Worm (Caenorhabditis elegans): ENCODE measurements around the gene C56G2.5.

DNA sequence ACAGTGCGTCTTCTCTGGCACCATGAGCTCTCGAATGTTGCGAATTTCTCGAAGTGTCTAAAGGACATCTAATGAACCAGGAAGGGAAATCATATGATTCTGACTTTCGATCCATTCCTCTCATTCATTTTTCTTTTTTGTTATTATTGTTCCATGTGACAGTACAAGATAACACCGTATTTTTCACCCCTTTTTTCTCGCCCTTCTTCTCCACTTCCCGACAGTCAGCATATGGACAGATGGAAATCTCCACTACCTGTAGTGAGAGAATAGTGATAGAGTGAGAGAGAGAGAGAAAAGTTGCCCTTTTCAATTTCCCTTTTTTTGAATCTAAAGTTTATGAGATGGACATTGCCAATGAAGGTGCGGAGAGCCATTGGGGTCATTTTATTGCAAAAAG, 36.8 kb upstream of the C56G2.5 start:
- no peak for TF ChIP-seq med-1 (GFP tag; optimal IDR thresholded peaks at IDR 0.05; ENCODE audit: insufficient read depth)
- no peak for TF ChIP-seq cog-1 (tag; optimal IDR thresholded peaks at IDR 0.05)
- TF ChIP-seq flt-1 (GFP tag; IDR thresholded peaks at IDR 0.05), result no peak
- no peak for TF ChIP-seq ref-1 (GFP tag; conservative IDR thresholded peaks at IDR 0.05)
- no peak for TF ChIP-seq ztf-23 (GFP tag; IDR thresholded peaks at IDR 0.05)
- no peak for TF ChIP-seq tab-1 (GFP tag; IDR thresholded peaks at IDR 0.05)
- no peak for TF ChIP-seq ztf-29 (GFP tag; IDR thresholded peaks at IDR 0.05)
- no peak for TF ChIP-seq klf-2 (GFP tag; conservative IDR thresholded peaks at IDR 0.05)

Data from whole organism, midembryonic.